Worm (Caenorhabditis elegans) whole organism, midembryonic: ENCODE data around the gene irld-29.

Experiments used
- T22C8.4 ChIP-seq: fragments of 200-800 bp; sonication (Bioruptor generic); IDR thresholded peaks from 2 replicates; pipeline ENCODE4 v1.3.6; 2022; ENCODE audit warnings: missing genetic modification characterization, missing compliant biosample characterization
- flt-1 ChIP-seq: fragments of 200-800 bp; sonication (Bioruptor generic); IDR thresholded peaks from 2 replicates; pipeline ENCODE4 v1.3.6; 2022; ENCODE audit warnings: missing genetic modification characterization, missing compliant biosample characterization
- ref-1 ChIP-seq: fragments of 200-800 bp; sonication (Bioruptor generic); conservative IDR thresholded peaks from 2 replicates; pipeline ENCODE4 v1.3.6; 2022; ENCODE audit warnings: missing genetic modification reagents, missing genetic modification characterization, missing compliant biosample characterization
- ztf-29 ChIP-seq: fragments of 200-800 bp; sonication (Bioruptor generic); IDR thresholded peaks from 2 replicates; pipeline ENCODE4 v1.3.6; 2022; ENCODE audit warnings: missing genetic modification reagents, missing genetic modification characterization, missing compliant biosample characterization

ce11 chrV:2306383-2306782 lies 32.1 kb downstream of the irld-29 start:
- TF ChIP-seq flt-1 (GFP tag; lab: Robert Waterston, UW) (no peak), ztf-29 (GFP tag; lab: Robert Waterston, UW) (no peak), T22C8.4 (GFP tag; lab: Robert Waterston, UW) (no peak), ref-1 (GFP tag; lab: Robert Waterston, UW) (no peak)
